Fruit fly (Drosophila melanogaster) whole organism, prepupa: ENCODE measurements around the gene CG10958.
A peak's percentile ranks its signal among the peaks of the same experiment; 100 is the strongest.

Experiments
- Blimp-1 ChIP-seq: fragments of 200-800 bp; sonication (Bioruptor generic); optimal IDR thresholded peaks from 3 replicates; lab custom pipeline; 2017; ENCODE audit warnings: missing biosample characterization, missing genetic modification characterization, mild to moderate bottlenecking, moderate library complexity, missing genetic modification reagents
- CG10631 ChIP-seq: fragments of 200-800 bp; sonication (Bioruptor generic); optimal IDR thresholded peaks from 2 replicates; lab custom pipeline; 2016; ENCODE audit warnings: missing biosample characterization, missing genetic modification characterization
- CG10669 ChIP-seq: fragments of 200-800 bp; sonication (Bioruptor generic); optimal IDR thresholded peaks from 3 replicates; lab custom pipeline; 2018; ENCODE audit warnings: missing biosample characterization, mild to moderate bottlenecking, missing genetic modification characterization, moderate library complexity
- CG11762 ChIP-seq: fragments of 200-800 bp; sonication (Bioruptor generic); optimal IDR thresholded peaks from 3 replicates; lab custom pipeline; 2016; ENCODE audit warnings: missing biosample characterization, missing genetic modification characterization; ENCODE audit not compliant: insufficient read depth
- CG15336 ChIP-seq: fragments of 200-800 bp; sonication (Bioruptor generic); IDR thresholded peaks from 2 replicates; pipeline ENCODE4 v1.3.6; 2022; ENCODE audit warnings: missing biosample characterization, missing genetic modification characterization
- CG1621 ChIP-seq: fragments of 200-800 bp; sonication (Bioruptor generic); optimal IDR thresholded peaks from 3 replicates; lab custom pipeline; 2018; ENCODE audit warnings: missing biosample characterization, mild to moderate bottlenecking, missing genetic modification characterization
- CG16779 ChIP-seq: fragments of 200-800 bp; sonication (Bioruptor generic); optimal IDR thresholded peaks from 3 replicates; lab custom pipeline; 2017; ENCODE audit warnings: missing biosample characterization, mild to moderate bottlenecking, missing genetic modification characterization
- CG3032 ChIP-seq: fragments of 200-800 bp; optimal IDR thresholded peaks from 2 replicates; lab custom pipeline; 2019; ENCODE audit warnings: missing biosample characterization, mild to moderate bottlenecking, missing genetic modification characterization, moderate library complexity
- CG31627 ChIP-seq: fragments of 200-800 bp; sonication (Bioruptor generic); optimal IDR thresholded peaks from 3 replicates; lab custom pipeline; 2016; ENCODE audit warnings: missing biosample characterization, missing genetic modification characterization
- CG32006 ChIP-seq: fragments of 200-800 bp; sonication (Bioruptor generic); optimal IDR thresholded peaks from 3 replicates; lab custom pipeline; 2017; ENCODE audit warnings: missing biosample characterization, mild to moderate bottlenecking, missing genetic modification characterization
- CG34406 ChIP-seq: fragments of 200-800 bp; sonication (Bioruptor generic); optimal IDR thresholded peaks from 3 replicates; lab custom pipeline; 2016; ENCODE audit warnings: missing biosample characterization, missing genetic modification characterization
- CG3919 ChIP-seq: fragments of 200-800 bp; sonication (Bioruptor generic); optimal IDR thresholded peaks from 3 replicates; lab custom pipeline; 2016; ENCODE audit warnings: missing biosample characterization, missing genetic modification characterization
- CG4318 ChIP-seq: fragments of 200-800 bp; sonication (Bioruptor generic); optimal IDR thresholded peaks from 3 replicates; lab custom pipeline; 2017; ENCODE audit warnings: missing biosample characterization, mild to moderate bottlenecking, missing genetic modification characterization
- CG6163 ChIP-seq: fragments of 200-800 bp; sonication (Bioruptor generic); IDR thresholded peaks from 3 replicates; pipeline ENCODE4 v1.3.6; 2022; ENCODE audit warnings: missing biosample characterization, missing genetic modification characterization
- CG6276 ChIP-seq: fragments of 200-800 bp; sonication (Bioruptor generic); optimal IDR thresholded peaks from 2 replicates; lab custom pipeline; 2017; ENCODE audit warnings: missing biosample characterization, mild to moderate bottlenecking, missing genetic modification characterization
- CG6792 ChIP-seq: fragments of 200-800 bp; sonication (Bioruptor generic); optimal IDR thresholded peaks from 3 replicates; lab custom pipeline; 2016; ENCODE audit warnings: missing biosample characterization, missing genetic modification characterization
- CG6808 ChIP-seq: fragments of 200-800 bp; sonication (Bioruptor generic); optimal IDR thresholded peaks from 3 replicates; lab custom pipeline; 2017; ENCODE audit warnings: missing biosample characterization, missing genetic modification characterization, mild to moderate bottlenecking, moderate library complexity, missing genetic modification reagents
- CG6854 ChIP-seq: fragments of 200-800 bp; sonication (Bioruptor generic); optimal IDR thresholded peaks from 2 replicates; lab custom pipeline; 2017; ENCODE audit warnings: missing biosample characterization, mild to moderate bottlenecking, missing genetic modification characterization
- CG7368 ChIP-seq: fragments of 200-800 bp; sonication (Bioruptor generic); optimal IDR thresholded peaks from 3 replicates; lab custom pipeline; 2016; ENCODE audit warnings: missing biosample characterization, missing genetic modification characterization
- CG8119 ChIP-seq: fragments of 200-800 bp; sonication (Bioruptor generic); IDR thresholded peaks from 3 replicates; pipeline ENCODE4 v1.3.6; 2022; ENCODE audit warnings: missing biosample characterization, missing genetic modification characterization
- CG8319 ChIP-seq: fragments of 200-800 bp; sonication (Bioruptor generic); optimal IDR thresholded peaks from 3 replicates; lab custom pipeline; 2016; ENCODE audit warnings: missing biosample characterization, missing genetic modification characterization
- CG8632 ChIP-seq: fragments of 200-800 bp; sonication (Bioruptor generic); optimal IDR thresholded peaks from 3 replicates; lab custom pipeline; 2016; ENCODE audit warnings: missing biosample characterization, missing genetic modification characterization
- CG9139 ChIP-seq: fragments of 200-800 bp; sonication (Bioruptor generic); optimal IDR thresholded peaks from 3 replicates; lab custom pipeline; 2017; ENCODE audit warnings: missing biosample characterization, mild to moderate bottlenecking, missing genetic modification characterization
- Eip75B ChIP-seq: fragments of 200-800 bp; sonication (Bioruptor generic); optimal IDR thresholded peaks from 3 replicates; lab custom pipeline; 2016; ENCODE audit warnings: missing biosample characterization, missing genetic modification characterization
- Eip78C ChIP-seq: fragments of 200-800 bp; sonication (Bioruptor generic); peaks from one replicate; lab custom pipeline; 2016; ENCODE audit warnings: missing biosample characterization, missing genetic modification characterization
- Eip93F ChIP-seq: fragments of 200-800 bp; sonication (Bioruptor generic); optimal IDR thresholded peaks from 2 replicates; lab custom pipeline; 2016; ENCODE audit warnings: missing biosample characterization, mild to moderate bottlenecking, missing genetic modification characterization
- Ets21C ChIP-seq: fragments of 200-800 bp; sonication (Bioruptor generic); optimal IDR thresholded peaks from 3 replicates; lab custom pipeline; 2016; ENCODE audit warnings: missing biosample characterization, missing genetic modification characterization
- Hr39 ChIP-seq: fragments of 200-800 bp; sonication (Bioruptor generic); optimal IDR thresholded peaks from 2 replicates; lab custom pipeline; 2016; ENCODE audit warnings: missing biosample characterization, missing genetic modification characterization
- Lpt ChIP-seq: fragments of 200-800 bp; sonication (Bioruptor generic); optimal IDR thresholded peaks from 3 replicates; lab custom pipeline; 2016; ENCODE audit warnings: missing biosample characterization, missing genetic modification characterization
- OdsH ChIP-seq: fragments of 200-800 bp; sonication (Bioruptor generic); optimal IDR thresholded peaks from 3 replicates; lab custom pipeline; 2016; ENCODE audit warnings: missing biosample characterization, missing genetic modification characterization
- Smox ChIP-seq: fragments of 200-800 bp; sonication (Bioruptor generic); optimal IDR thresholded peaks from 3 replicates; lab custom pipeline; 2016; ENCODE audit warnings: missing biosample characterization, missing genetic modification characterization
- Sox102F ChIP-seq: fragments of 200-800 bp; sonication (Bioruptor generic); optimal IDR thresholded peaks from 2 replicates; lab custom pipeline; 2016; ENCODE audit warnings: missing biosample characterization, mild to moderate bottlenecking, missing genetic modification characterization
- Sox14 ChIP-seq: fragments of 200-800 bp; sonication (Bioruptor generic); optimal IDR thresholded peaks from 3 replicates; lab custom pipeline; 2016; ENCODE audit warnings: missing biosample characterization, missing genetic modification characterization
- Sox15 ChIP-seq: fragments of 200-800 bp; sonication (Bioruptor generic); optimal IDR thresholded peaks from 3 replicates; lab custom pipeline; 2016; ENCODE audit warnings: missing biosample characterization, missing genetic modification characterization
- achi ChIP-seq: fragments of 200-800 bp; sonication (Bioruptor generic); optimal IDR thresholded peaks from 3 replicates; lab custom pipeline; 2016; ENCODE audit warnings: missing biosample characterization, missing genetic modification characterization
- acj6 ChIP-seq: fragments of 200-800 bp; sonication (Bioruptor generic); optimal IDR thresholded peaks from 3 replicates; lab custom pipeline; 2016; ENCODE audit warnings: missing biosample characterization, missing genetic modification characterization
- cyc ChIP-seq: fragments of 200-800 bp; sonication (Bioruptor generic); optimal IDR thresholded peaks from 3 replicates; lab custom pipeline; 2016; ENCODE audit warnings: missing biosample characterization, missing genetic modification characterization
- dac ChIP-seq: fragments of 200-800 bp; sonication (Bioruptor generic); optimal IDR thresholded peaks from 2 replicates; lab custom pipeline; 2017; ENCODE audit warnings: missing biosample characterization, mild to moderate bottlenecking, missing genetic modification characterization
- dsx ChIP-seq: fragments of 200-800 bp; optimal IDR thresholded peaks from 3 replicates; lab custom pipeline; 2019; ENCODE audit warnings: missing biosample characterization, mild to moderate bottlenecking, missing genetic modification characterization, moderate library complexity; ENCODE audit not compliant: poor library complexity, severe bottlenecking
- eg ChIP-seq: fragments of 200-800 bp; sonication (Bioruptor generic); IDR thresholded peaks from 3 replicates; pipeline ENCODE4 v1.3.6; 2022; ENCODE audit warnings: missing biosample characterization, missing genetic modification characterization
- esn ChIP-seq: fragments of 200-800 bp; sonication (Bioruptor generic); optimal IDR thresholded peaks from 2 replicates; lab custom pipeline; 2016; ENCODE audit warnings: missing biosample characterization, mild to moderate bottlenecking, missing genetic modification characterization, moderate library complexity
- fd59A ChIP-seq: fragments of 200-800 bp; sonication (Bioruptor generic); optimal IDR thresholded peaks from 2 replicates; lab custom pipeline; 2017; ENCODE audit warnings: missing biosample characterization, mild to moderate bottlenecking, missing genetic modification characterization, missing genetic modification reagents
- fkh ChIP-seq: fragments of 200-800 bp; sonication (Bioruptor generic); optimal IDR thresholded peaks from 3 replicates; lab custom pipeline; 2017; ENCODE audit warnings: missing biosample characterization, mild to moderate bottlenecking, missing genetic modification characterization, moderate library complexity
- lz ChIP-seq: fragments of 200-800 bp; sonication (Bioruptor generic); optimal IDR thresholded peaks from 3 replicates; lab custom pipeline; 2016; ENCODE audit warnings: missing biosample characterization, missing genetic modification characterization
- net ChIP-seq: fragments of 200-800 bp; sonication (Bioruptor generic); optimal IDR thresholded peaks from 3 replicates; lab custom pipeline; 2016; ENCODE audit warnings: missing biosample characterization, missing genetic modification characterization
- pdm3 ChIP-seq: fragments of 200-800 bp; sonication (Bioruptor generic); optimal IDR thresholded peaks from 3 replicates; lab custom pipeline; 2016; ENCODE audit warnings: missing biosample characterization, missing genetic modification characterization
- spab ChIP-seq: fragments of 200-800 bp; sonication (Bioruptor generic); optimal IDR thresholded peaks from 2 replicates; lab custom pipeline; 2017; ENCODE audit warnings: missing biosample characterization, mild to moderate bottlenecking, missing genetic modification characterization, missing genetic modification reagents
- ss ChIP-seq, 2 experiments: fragments of 200-800 bp; sonication (Bioruptor generic); optimal IDR thresholded peaks; 2 replicates in 1 of 2; 3 replicates in 1 of 2; lab custom pipeline; 2017 to 2018; ENCODE audit warnings: mild to moderate bottlenecking in 2 of 2, missing biosample characterization in 2 of 2, missing genetic modification characterization in 2 of 2, moderate library complexity in 1 of 2
- svp ChIP-seq: fragments of 200-800 bp; sonication (Bioruptor generic); peaks from one replicate; lab custom pipeline; 2016; ENCODE audit warnings: missing biosample characterization, missing genetic modification characterization
- topi ChIP-seq: fragments of 200-800 bp; sonication (Bioruptor generic); optimal IDR thresholded peaks from 3 replicates; lab custom pipeline; 2016; ENCODE audit warnings: missing biosample characterization, missing genetic modification characterization
- vri ChIP-seq: fragments of 200-800 bp; sonication (Bioruptor generic); optimal IDR thresholded peaks from 3 replicates; lab custom pipeline; 2016; ENCODE audit warnings: missing biosample characterization, mild to moderate bottlenecking, missing genetic modification characterization

CG10958 gene

dm6 chrX:8131693-8132313 is at the start of gene CG10958:
Gene CG10958 (plus strand): TSS chrX:8132285.
- TF ChIP-seq achi (GFP tag; lab: Kevin White, UChicago) = peak; percentile 74
- TF ChIP-seq Hr39 (GFP tag; lab: Kevin White, UChicago) = peak; percentile 28
- TF ChIP-seq Ets21C (GFP tag; lab: Kevin White, UChicago) = peak; percentile 14
- TF ChIP-seq CG8119 (GFP tag; lab: Robert Waterston, UW) = no peak; the same call in 2 of the 3 replicates
- TF ChIP-seq spab (GFP tag; lab: Kevin White, UChicago) = no peak
- peak; percentile 90 for TF ChIP-seq fkh
- TF ChIP-seq Sox102F (GFP tag; lab: Kevin White, UChicago) = no peak
- TF ChIP-seq Sox14 (GFP tag; lab: Kevin White, UChicago) = peak; percentile 48
- peak; percentile 43 for TF ChIP-seq cyc (GFP tag; lab: Kevin White, UChicago)
- TF ChIP-seq CG11762 = no peak
- TF ChIP-seq CG10631 (GFP tag; lab: Kevin White, UChicago) = peak; percentile 69
- TF ChIP-seq Eip93F (GFP tag; lab: Kevin White, UChicago) = peak; percentile 57
- no peak for TF ChIP-seq ss (GFP tag; optimal IDR thresholded peaks at IDR 0.05; lab: Kevin White, UChicago)
- TF ChIP-seq CG6792 = peak; percentile 60
- TF ChIP-seq Blimp-1 (GFP tag; lab: Kevin White, UChicago) = no peak
- peak; percentile 52; the same call in 1 of the 2 replicates for TF ChIP-seq CG15336 (GFP tag; lab: Robert Waterston, UW)
- peak; percentile 48 for TF ChIP-seq eg (GFP tag; lab: Robert Waterston, UW)
- TF ChIP-seq CG16779 (tag; lab: Kevin White, UChicago) = no peak
- TF ChIP-seq CG3919 (GFP tag; lab: Kevin White, UChicago) = peak; percentile 73
- no peak for TF ChIP-seq fd59A (GFP tag; lab: Kevin White, UChicago)
- TF ChIP-seq CG31627 (GFP tag; lab: Kevin White, UChicago) = peak; percentile 35
- TF ChIP-seq Lpt (GFP tag; lab: Kevin White, UChicago) = peak; percentile 6
- no peak for TF ChIP-seq CG7368
- peak; percentile 16 for TF ChIP-seq Sox15
- TF ChIP-seq CG10669 (GFP tag; lab: Kevin White, UChicago) = no peak
- TF ChIP-seq dsx (GFP tag; lab: Kevin White, UChicago) = no peak
- TF ChIP-seq CG1621 (tag; lab: Kevin White, UChicago) = no peak
- TF ChIP-seq CG6808 (GFP tag; lab: Kevin White, UChicago) = no peak
- peak; percentile 75 for TF ChIP-seq pdm3
- TF ChIP-seq acj6 (GFP tag; lab: Kevin White, UChicago) = peak; percentile 66
- no peak for TF ChIP-seq CG6276 (GFP tag; lab: Kevin White, UChicago)
- no peak for TF ChIP-seq CG32006 (GFP tag; lab: Kevin White, UChicago)
- peak; percentile 63; the same call in 2 of the 3 replicates for TF ChIP-seq CG6163
- TF ChIP-seq CG6854 (GFP tag; lab: Kevin White, UChicago) = peak; percentile 34
- peak; percentile 61 for TF ChIP-seq Eip75B (GFP tag; lab: Kevin White, UChicago)
- peak; percentile 61 for TF ChIP-seq lz (GFP tag; lab: Kevin White, UChicago)
- peak; percentile 85 for TF ChIP-seq svp (GFP tag; lab: Kevin White, UChicago)
- peak; percentile 24 for TF ChIP-seq CG3032 (tag; lab: Kevin White, UChicago)
- TF ChIP-seq net = peak; percentile 36
- no peak for TF ChIP-seq CG9139
- peak; percentile 68 for TF ChIP-seq OdsH
- peak; percentile 60 for TF ChIP-seq CG34406 (GFP tag; lab: Kevin White, UChicago)
- TF ChIP-seq CG8319 (GFP tag; lab: Kevin White, UChicago) = peak; percentile 34
- peak; percentile 65 for TF ChIP-seq topi (GFP tag; lab: Kevin White, UChicago)
- peak; percentile 52 for TF ChIP-seq CG8632
- no peak for TF ChIP-seq CG4318 (GFP tag; lab: Kevin White, UChicago)
- TF ChIP-seq esn (GFP tag; lab: Kevin White, UChicago) = peak; percentile 72
- TF ChIP-seq dac = no peak
- peak; percentile 81 for TF ChIP-seq Eip78C (GFP tag; lab: Kevin White, UChicago)
- no peak for TF ChIP-seq vri
- no peak for TF ChIP-seq Smox (GFP tag; lab: Kevin White, UChicago)
